Fruit fly (Drosophila melanogaster) whole organism, prepupa: ENCODE data around the gene CG14312.

Experiments
- CG11762 ChIP-seq: fragments of 200-800 bp; sonication (Bioruptor generic); optimal IDR thresholded peaks from 3 replicates; lab custom pipeline; 2016; ENCODE audit warnings: missing biosample characterization, missing genetic modification characterization; ENCODE audit not compliant: insufficient read depth
- CG34406 ChIP-seq: fragments of 200-800 bp; sonication (Bioruptor generic); optimal IDR thresholded peaks from 3 replicates; lab custom pipeline; 2016; ENCODE audit warnings: missing biosample characterization, missing genetic modification characterization
- CG6276 ChIP-seq: fragments of 200-800 bp; sonication (Bioruptor generic); optimal IDR thresholded peaks from 2 replicates; lab custom pipeline; 2017; ENCODE audit warnings: missing biosample characterization, mild to moderate bottlenecking, missing genetic modification characterization
- CG6854 ChIP-seq: fragments of 200-800 bp; sonication (Bioruptor generic); optimal IDR thresholded peaks from 2 replicates; lab custom pipeline; 2017; ENCODE audit warnings: missing biosample characterization, mild to moderate bottlenecking, missing genetic modification characterization
- Ets96B ChIP-seq: fragments of 200-800 bp; optimal IDR thresholded peaks from 2 replicates; lab custom pipeline; 2019; ENCODE audit warnings: missing biosample characterization, mild to moderate bottlenecking, missing genetic modification characterization, moderate library complexity
- cyc ChIP-seq: fragments of 200-800 bp; sonication (Bioruptor generic); optimal IDR thresholded peaks from 3 replicates; lab custom pipeline; 2016; ENCODE audit warnings: missing biosample characterization, missing genetic modification characterization
- fd85E ChIP-seq: fragments of 200-800 bp; sonication (Bioruptor generic); optimal IDR thresholded peaks from 3 replicates; lab custom pipeline; 2016; ENCODE audit warnings: missing biosample characterization, missing genetic modification characterization
- lz ChIP-seq: fragments of 200-800 bp; sonication (Bioruptor generic); optimal IDR thresholded peaks from 3 replicates; lab custom pipeline; 2016; ENCODE audit warnings: missing biosample characterization, missing genetic modification characterization
- spab ChIP-seq: fragments of 200-800 bp; sonication (Bioruptor generic); optimal IDR thresholded peaks from 2 replicates; lab custom pipeline; 2017; ENCODE audit warnings: missing biosample characterization, mild to moderate bottlenecking, missing genetic modification characterization, missing genetic modification reagents

- TF ChIP-seq CG6276: no peak
- TF ChIP-seq cyc (GFP tag; lab: Kevin White, UChicago): no peak
- no peak for TF ChIP-seq lz (GFP tag; lab: Kevin White, UChicago)
- TF ChIP-seq spab (GFP tag; lab: Kevin White, UChicago): no peak
- no peak for TF ChIP-seq Ets96B
- no peak for TF ChIP-seq CG34406 (GFP tag; lab: Kevin White, UChicago)
- TF ChIP-seq CG11762 (GFP tag; lab: Kevin White, UChicago): no peak
- TF ChIP-seq CG6854: no peak
- no peak for TF ChIP-seq fd85E (GFP tag; lab: Kevin White, UChicago)
Observed at dm6 chr3R:18249268-18249667, 34.1 kb downstream of the CG14312 start.
